Worm (Caenorhabditis elegans): Measurements from ENCODE around the gene ugt-8.
"Not testable (repeated sequence)": the region's sequence is repeated elsewhere in the genome, so short reads cannot be mapped to it uniquely, and the experiment has no call there.

ugt-8 gene

ce11 chrV:4890781-4891180, 12.9 kb upstream of the ugt-8 start:
- TF ChIP-seq hmg-4 (GFP tag; optimal IDR thresholded peaks at IDR 0.05) (no peak), ama-1 (optimal IDR thresholded peaks at IDR 0.05) (no peak), sea-1 (GFP tag; conservative IDR thresholded peaks at IDR 0.05) (no peak), scrt-1 (GFP tag; IDR thresholded peaks at IDR 0.05) (no peak), hnd-1 (tag; optimal IDR thresholded peaks at IDR 0.05) (no peak), hmbx-1 (tag; optimal IDR thresholded peaks at IDR 0.05) (no peak), pes-1 (GFP tag; IDR thresholded peaks at IDR 0.05) (no peak), flt-1 (GFP tag; IDR thresholded peaks at IDR 0.05) (no peak), F13C5.2 (tag; optimal IDR thresholded peaks at IDR 0.05) (no peak), tbx-37 (GFP tag; conservative IDR thresholded peaks at IDR 0.05) (no peak), tbx-11 (GFP tag; IDR thresholded peaks at IDR 0.05) (no peak), ets-7 (tag; optimal IDR thresholded peaks at IDR 0.05) (no peak), B0310.2 (tag; optimal IDR thresholded peaks at IDR 0.05) (no peak), aly-1 (tag; optimal IDR thresholded peaks at IDR 0.05) (no peak)

DNA sequence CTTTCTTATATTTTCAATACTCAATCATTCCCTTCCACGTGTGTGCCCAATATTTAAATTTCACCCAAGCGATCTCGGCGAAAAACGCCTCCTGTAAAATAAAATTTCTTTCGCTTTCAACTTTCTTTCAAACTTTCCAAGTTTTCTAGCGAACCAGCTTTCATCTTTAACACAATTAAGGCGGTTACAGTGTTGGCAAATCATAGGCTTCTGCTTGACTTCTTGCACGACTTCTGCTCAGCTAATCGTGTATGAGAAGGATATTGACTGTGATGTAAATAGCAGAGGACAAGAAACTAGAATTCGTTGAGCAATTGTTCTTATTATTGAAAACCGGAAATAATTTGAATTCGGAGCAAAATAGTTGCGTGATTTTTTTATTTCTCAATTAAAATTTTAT, 12.4 kb upstream of the ugt-8 start:
- TF ChIP-seq ceh-36 (tag; optimal IDR thresholded peaks at IDR 0.05) (no peak), tra-4 (tag; optimal IDR thresholded peaks at IDR 0.05) (no peak), pes-1 (GFP tag; IDR thresholded peaks at IDR 0.05) (no peak), tbx-11 (GFP tag; IDR thresholded peaks at IDR 0.05) (no peak), hmg-4 (GFP tag; optimal IDR thresholded peaks at IDR 0.05) (no peak), ets-7 (tag; optimal IDR thresholded peaks at IDR 0.05) (no peak)

DNA sequence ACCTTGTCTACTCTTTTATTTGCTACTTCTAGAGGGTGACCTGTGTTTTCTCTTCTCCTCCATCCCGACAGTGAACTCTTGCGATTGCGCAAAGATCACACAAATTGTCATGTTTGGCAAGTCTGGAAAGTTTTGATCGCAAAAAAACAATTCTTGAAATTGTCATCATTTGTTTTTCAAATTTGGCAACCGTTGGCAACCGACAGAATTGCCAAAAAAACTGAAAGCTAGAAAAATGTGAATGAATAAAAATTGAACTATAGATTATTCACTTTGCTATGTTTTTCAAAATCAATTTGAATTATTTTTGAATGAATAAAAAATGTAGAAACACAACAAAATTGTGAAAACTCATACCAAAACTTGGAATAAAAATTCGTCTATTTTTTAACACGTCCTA, 8.8 kb upstream of the ugt-8 start, which contains the start of gene ugt-11:
ugt-11 (minus strand) TSS at position 101 of the 400 bp plus-strand sequence.
- TF ChIP-seq ceh-13 (GFP tag; optimal IDR thresholded peaks at IDR 0.05), result no peak
- TF ChIP-seq flt-1 (GFP tag; IDR thresholded peaks at IDR 0.05), result no peak
- no peak for TF ChIP-seq ceh-36 (tag; optimal IDR thresholded peaks at IDR 0.05)
- no peak for TF ChIP-seq tbx-11 (GFP tag; IDR thresholded peaks at IDR 0.05)
- no peak for TF ChIP-seq tra-4 (tag; optimal IDR thresholded peaks at IDR 0.05)
- no peak for TF ChIP-seq tbx-37 (GFP tag; conservative IDR thresholded peaks at IDR 0.05)
- TF ChIP-seq hnd-1 (tag; optimal IDR thresholded peaks at IDR 0.05), result no peak
- no peak for TF ChIP-seq ets-7 (tag; optimal IDR thresholded peaks at IDR 0.05)
- no peak for TF ChIP-seq pes-1 (GFP tag; IDR thresholded peaks at IDR 0.05)
- no peak for TF ChIP-seq sea-1 (GFP tag; conservative IDR thresholded peaks at IDR 0.05)
- TF ChIP-seq B0310.2 (tag; optimal IDR thresholded peaks at IDR 0.05), result no peak
- TF ChIP-seq F13C5.2 (tag; optimal IDR thresholded peaks at IDR 0.05), result no peak
- TF ChIP-seq aly-1 (tag; optimal IDR thresholded peaks at IDR 0.05), result no peak
- TF ChIP-seq ama-1 (optimal IDR thresholded peaks at IDR 0.05), result no peak
- no peak for TF ChIP-seq hmbx-1 (tag; optimal IDR thresholded peaks at IDR 0.05)
- TF ChIP-seq scrt-1 (GFP tag; IDR thresholded peaks at IDR 0.05), result no peak
- TF ChIP-seq hmg-4 (GFP tag; optimal IDR thresholded peaks at IDR 0.05), result no peak

ce11 chrV:4895744-4896143, 8.0 kb upstream of the ugt-8 start, which contains the start of gene ugt-9:
Gene ugt-9 (plus strand): TSS chrV:4896048.
- TF ChIP-seq tbx-37 (GFP tag; conservative IDR thresholded peaks at IDR 0.05), result no peak
- no peak for TF ChIP-seq aly-1 (tag; optimal IDR thresholded peaks at IDR 0.05)
- no peak for TF ChIP-seq ets-7 (tag; optimal IDR thresholded peaks at IDR 0.05)
- no peak for TF ChIP-seq scrt-1 (GFP tag; IDR thresholded peaks at IDR 0.05)
- no peak for TF ChIP-seq hmbx-1 (tag; optimal IDR thresholded peaks at IDR 0.05)
- no peak for TF ChIP-seq tra-4 (tag; optimal IDR thresholded peaks at IDR 0.05)
- TF ChIP-seq ceh-13 (GFP tag; optimal IDR thresholded peaks at IDR 0.05), result no peak
- no peak for TF ChIP-seq sea-1 (GFP tag; conservative IDR thresholded peaks at IDR 0.05)
- no peak for TF ChIP-seq ceh-36 (tag; optimal IDR thresholded peaks at IDR 0.05)
- no peak for TF ChIP-seq tbx-11 (GFP tag; IDR thresholded peaks at IDR 0.05)
- no peak for TF ChIP-seq B0310.2 (tag; optimal IDR thresholded peaks at IDR 0.05)
- no peak for TF ChIP-seq flt-1 (GFP tag; IDR thresholded peaks at IDR 0.05)
- TF ChIP-seq hmg-4 (GFP tag; optimal IDR thresholded peaks at IDR 0.05), result no peak
- TF ChIP-seq hnd-1 (tag; optimal IDR thresholded peaks at IDR 0.05), result no peak
- no peak for TF ChIP-seq F13C5.2 (tag; optimal IDR thresholded peaks at IDR 0.05)
- TF ChIP-seq pes-1 (GFP tag; IDR thresholded peaks at IDR 0.05), result no peak
- no peak for TF ChIP-seq ama-1 (optimal IDR thresholded peaks at IDR 0.05)

- not testable (repeated sequence) for TF ChIP-seq aly-1, hnd-1, F13C5.2 (tag; optimal IDR thresholded peaks at IDR 0.05)
Measured at ce11 chrV:4900020-4900419, 3.7 kb upstream of the ugt-8 start, which contains the start of gene ugt-10. Gene ugt-10 (minus strand): TSS chrV:4900120.

ce11 chrV:4901074-4901473, 2.7 kb upstream of the ugt-8 start, which contains the start of gene ugt-67:
Gene ugt-67 (plus strand): TSS chrV:4901374.
- no peak for TF ChIP-seq hnd-1 (tag; optimal IDR thresholded peaks at IDR 0.05)
- TF ChIP-seq ceh-36 (tag; optimal IDR thresholded peaks at IDR 0.05), result no peak
- no peak for TF ChIP-seq aly-1 (tag; optimal IDR thresholded peaks at IDR 0.05)

- no peak for TF ChIP-seq tra-4 (tag; optimal IDR thresholded peaks at IDR 0.05)
- TF ChIP-seq B0310.2 (tag; optimal IDR thresholded peaks at IDR 0.05), result no peak
- TF ChIP-seq hmg-4 (GFP tag; optimal IDR thresholded peaks at IDR 0.05), result no peak
- TF ChIP-seq aly-1 (tag; optimal IDR thresholded peaks at IDR 0.05), result no peak
- TF ChIP-seq ceh-13 (GFP tag; optimal IDR thresholded peaks at IDR 0.05), result no peak
- no peak for TF ChIP-seq scrt-1 (GFP tag; IDR thresholded peaks at IDR 0.05)
- no peak for TF ChIP-seq pes-1 (GFP tag; IDR thresholded peaks at IDR 0.05)
- TF ChIP-seq hmbx-1 (tag; optimal IDR thresholded peaks at IDR 0.05), result no peak
- TF ChIP-seq tbx-37 (GFP tag; conservative IDR thresholded peaks at IDR 0.05), result no peak
- no peak for TF ChIP-seq tbx-11 (GFP tag; IDR thresholded peaks at IDR 0.05)
- TF ChIP-seq sea-1 (GFP tag; conservative IDR thresholded peaks at IDR 0.05), result no peak
- no peak for TF ChIP-seq hnd-1 (tag; optimal IDR thresholded peaks at IDR 0.05)
- no peak for TF ChIP-seq ceh-36 (tag; optimal IDR thresholded peaks at IDR 0.05)
- no peak for TF ChIP-seq flt-1 (GFP tag; IDR thresholded peaks at IDR 0.05)
- TF ChIP-seq ama-1 (optimal IDR thresholded peaks at IDR 0.05), result no peak
- TF ChIP-seq ets-7 (tag; optimal IDR thresholded peaks at IDR 0.05), result no peak
- TF ChIP-seq F13C5.2 (tag; optimal IDR thresholded peaks at IDR 0.05), result no peak
Measured at ce11 chrV:4905953-4906352, 2.2 kb downstream of the ugt-8 start, which contains the start of gene ugt-14. Gene ugt-14 (plus strand): TSS chrV:4906253.

ce11 chrV:4908591-4908990, 4.9 kb downstream of the ugt-8 start, which contains the start of gene ugt-13:
Gene ugt-13 (plus strand): TSS chrV:4908884.
- TF ChIP-seq F13C5.2 (tag; optimal IDR thresholded peaks at IDR 0.05) (no peak), pes-1 (GFP tag; IDR thresholded peaks at IDR 0.05) (no peak), aly-1 (tag; optimal IDR thresholded peaks at IDR 0.05) (no peak), tbx-11 (GFP tag; IDR thresholded peaks at IDR 0.05) (no peak), ceh-13 (GFP tag; optimal IDR thresholded peaks at IDR 0.05) (no peak), ceh-36 (tag; optimal IDR thresholded peaks at IDR 0.05) (no peak), sea-1 (GFP tag; conservative IDR thresholded peaks at IDR 0.05) (no peak), hmbx-1 (tag; optimal IDR thresholded peaks at IDR 0.05) (no peak), hnd-1 (tag; optimal IDR thresholded peaks at IDR 0.05) (no peak), tbx-37 (GFP tag; conservative IDR thresholded peaks at IDR 0.05) (no peak), ets-7 (tag; optimal IDR thresholded peaks at IDR 0.05) (no peak), scrt-1 (GFP tag; IDR thresholded peaks at IDR 0.05) (no peak), B0310.2 (tag; optimal IDR thresholded peaks at IDR 0.05) (no peak)
